Worm (Caenorhabditis elegans) whole organism, midembryonic: Measurements from ENCODE around the gene algn-13.

Source experiments
- T22C8.4 ChIP-seq: fragments of 200-800 bp; sonication (Bioruptor generic); IDR thresholded peaks from 2 replicates; pipeline ENCODE4 v1.3.6; 2022; ENCODE audit warnings: missing genetic modification characterization, missing compliant biosample characterization
- cog-1 ChIP-seq: sonication (generic microtip); optimal IDR thresholded peaks from 2 replicates; lab custom pipeline; 2016; ENCODE audit warnings: missing genetic modification characterization, missing compliant biosample characterization
- flt-1 ChIP-seq: fragments of 200-800 bp; sonication (Bioruptor generic); IDR thresholded peaks from 2 replicates; pipeline ENCODE4 v1.3.6; 2022; ENCODE audit warnings: missing genetic modification characterization, missing compliant biosample characterization
- klf-2 ChIP-seq: fragments of 200-800 bp; sonication (Bioruptor generic); conservative IDR thresholded peaks from 2 replicates; pipeline ENCODE4 v1.3.6; 2022; ENCODE audit warnings: missing genetic modification reagents, missing genetic modification characterization, missing compliant biosample characterization
- med-1 ChIP-seq: sonication (generic microtip); optimal IDR thresholded peaks from 2 replicates; lab custom pipeline; 2017; ENCODE audit warnings: missing genetic modification characterization, mild to moderate bottlenecking, missing compliant biosample characterization, antibody characterized with exemption, missing genetic modification reagents; ENCODE audit not compliant: insufficient read depth
- ref-1 ChIP-seq: fragments of 200-800 bp; sonication (Bioruptor generic); conservative IDR thresholded peaks from 2 replicates; pipeline ENCODE4 v1.3.6; 2022; ENCODE audit warnings: missing genetic modification reagents, missing genetic modification characterization, missing compliant biosample characterization
- tab-1 ChIP-seq: fragments of 200-800 bp; sonication (Bioruptor generic); IDR thresholded peaks from 2 replicates; pipeline ENCODE4 v1.3.6; 2022; ENCODE audit warnings: missing genetic modification characterization, missing compliant biosample characterization
- ztf-23 ChIP-seq: fragments of 200-800 bp; sonication (Bioruptor generic); IDR thresholded peaks from 2 replicates; pipeline ENCODE4 v1.3.6; 2022; ENCODE audit warnings: missing genetic modification reagents, missing genetic modification characterization, missing compliant biosample characterization
- ztf-29 ChIP-seq: fragments of 200-800 bp; sonication (Bioruptor generic); IDR thresholded peaks from 2 replicates; pipeline ENCODE4 v1.3.6; 2022; ENCODE audit warnings: missing genetic modification reagents, missing genetic modification characterization, missing compliant biosample characterization

- TF ChIP-seq cog-1 (tag; lab: Kevin White, UChicago) (no peak), ztf-23 (GFP tag; lab: Robert Waterston, UW) (no peak), tab-1 (no peak), flt-1 (GFP tag; lab: Robert Waterston, UW) (no peak), ref-1 (GFP tag; lab: Robert Waterston, UW) (no peak), T22C8.4 (no peak), ztf-29 (GFP tag; lab: Robert Waterston, UW) (no peak), klf-2 (GFP tag; lab: Robert Waterston, UW) (no peak), med-1 (no peak)
Observed at ce11 chrV:14001929-14002328, 40.2 kb upstream of the algn-13 start.
